Fruit fly (Drosophila melanogaster): ENCODE results near the gene TrxT.

The TrxT gene

DNA sequence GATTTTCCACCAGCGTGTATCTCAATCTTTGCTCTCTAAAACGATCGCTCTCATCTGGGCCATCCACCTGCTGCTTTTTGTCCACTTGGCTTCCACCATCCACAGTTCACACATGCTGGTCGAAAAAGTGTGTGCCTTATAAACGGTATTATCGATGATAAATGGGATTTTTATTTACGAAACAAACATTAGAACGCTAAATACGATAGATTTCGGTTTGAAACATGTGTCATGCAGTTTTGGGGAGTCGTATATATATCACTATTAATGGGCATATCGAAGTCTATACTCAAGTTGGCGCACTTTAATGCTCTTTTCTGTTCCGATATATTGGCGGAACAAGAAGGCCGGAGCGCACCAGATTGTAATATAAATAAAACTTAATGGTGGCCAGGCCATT, 45.3 kb upstream of the TrxT start (continued):
- TF ChIP-seq crp (GFP tag; optimal IDR thresholded peaks at IDR 0.05) (no peak), CG16815 (GFP tag; optimal IDR thresholded peaks at IDR 0.05) (no peak), CG10565 (GFP tag; optimal IDR thresholded peaks at IDR 0.05) (no peak), Sox102F (GFP tag; optimal IDR thresholded peaks at IDR 0.05) (peak; percentile 33), slp2 (GFP tag; optimal IDR thresholded peaks at IDR 0.05) (no peak), HHEX (GFP tag; optimal IDR thresholded peaks at IDR 0.05) (no peak), CG9876 (GFP tag; optimal IDR thresholded peaks at IDR 0.05) (no peak), CG31365 (tag; optimal IDR thresholded peaks at IDR 0.05) (no peak), ase (GFP tag; IDR thresholded peaks at IDR 0.05) (no peak), CG2678 (tag; optimal IDR thresholded peaks at IDR 0.05) (peak; percentile 24), TFAM (GFP tag; optimal IDR thresholded peaks at IDR 0.05) (no peak), tll (GFP tag; optimal IDR thresholded peaks at IDR 0.05) (no peak), ham (GFP tag; IDR thresholded peaks at IDR 0.05) (no peak), sim (GFP tag; IDR thresholded peaks at IDR 0.05) (no peak), CG32772 (GFP tag; IDR thresholded peaks at IDR 0.05) (0 out of 2 replicates have a peak, but pooled peaks have one; percentile 16), CG15269 (tag; optimal IDR thresholded peaks at IDR 0.05) (no peak), dm (GFP tag; optimal IDR thresholded peaks at IDR 0.05) (no peak), CG1792 (GFP tag; optimal IDR thresholded peaks at IDR 0.05) (no peak), CG5953 (GFP tag; IDR thresholded peaks at IDR 0.05) (no peak), fd64A (GFP tag; optimal IDR thresholded peaks at IDR 0.05) (no peak), CG7987 (GFP tag; optimal IDR thresholded peaks at IDR 0.05) (no peak), CG13624 (GFP tag; optimal IDR thresholded peaks at IDR 0.05) (no peak), CG9727 (GFP tag; optimal IDR thresholded peaks at IDR 0.05) (no peak), Lim3 (GFP tag; IDR thresholded peaks at IDR 0.05) (no peak), CG12071 (GFP tag; optimal IDR thresholded peaks at IDR 0.05) (no peak), pfk (GFP tag; optimal IDR thresholded peaks at IDR 0.05) (no peak), so (GFP tag; IDR thresholded peaks at IDR 0.05) (no peak), sisA (GFP tag; IDR thresholded peaks at IDR 0.05) (no peak), B-H2 (GFP tag; optimal IDR thresholded peaks at IDR 0.05) (no peak), Hey (tag; optimal IDR thresholded peaks at IDR 0.05) (no peak), Kr (GFP tag; optimal IDR thresholded peaks at IDR 0.05) (no peak), gem (tag; optimal IDR thresholded peaks at IDR 0.05) (peak; percentile 33), CG33557 (GFP tag; optimal IDR thresholded peaks at IDR 0.05) (no peak), knrl (GFP tag; IDR thresholded peaks at IDR 0.05; ENCODE audit: partially characterized antibody) (no peak), Elba2 (GFP tag; optimal IDR thresholded peaks at IDR 0.05) (no peak), jumu (GFP tag; optimal IDR thresholded peaks at IDR 0.05) (no peak), CG13775 (GFP tag; optimal IDR thresholded peaks at IDR 0.05) (no peak), CG2889 (GFP tag; IDR thresholded peaks at IDR 0.05) (no peak), run (tag; optimal IDR thresholded peaks at IDR 0.05) (no peak), Oli (tag; optimal IDR thresholded peaks at IDR 0.05) (peak; percentile 24), CG18011 (GFP tag; optimal IDR thresholded peaks at IDR 0.05) (no peak), CG14050 (GFP tag; IDR thresholded peaks at IDR 0.05) (no peak), tna (GFP tag; IDR thresholded peaks at IDR 0.05; ENCODE audit: partially characterized antibody) (no peak), ci (GFP tag; IDR thresholded peaks at IDR 0.05) (0 out of 3 replicates have a peak, but pooled peaks have one; percentile 43), cato (GFP tag; optimal IDR thresholded peaks at IDR 0.05; ENCODE audit: borderline replicate concordance) (no peak), CG16779 (GFP tag; IDR thresholded peaks at IDR 0.05) (no peak), CG7839 (tag; optimal IDR thresholded peaks at IDR 0.05) (peak; percentile 30), NC2β (GFP tag; optimal IDR thresholded peaks at IDR 0.05) (no peak), nom (GFP tag; optimal IDR thresholded peaks at IDR 0.05) (no peak), CG30403 (GFP tag; optimal IDR thresholded peaks at IDR 0.05) (peak; percentile 8), Antp (GFP tag; optimal IDR thresholded peaks at IDR 0.05) (no peak)

Measured in whole organism, embryonic.